Worm (Caenorhabditis elegans) whole organism, late embryonic: ENCODE data around the gene K01A2.6.
A peak's percentile ranks its signal among the peaks of the same experiment; 100 is the strongest.

Experiments used
- C08G9.2 ChIP-seq: sonication (generic microtip); optimal IDR thresholded peaks from 2 replicates; lab custom pipeline; 2016; ENCODE audit warnings: mild to moderate bottlenecking, missing genetic modification characterization, moderate library complexity, missing compliant biosample characterization
- F13H6.1 ChIP-seq: sonication (generic microtip); optimal IDR thresholded peaks from 2 replicates; lab custom pipeline; 2016; ENCODE audit warnings: missing genetic modification characterization, missing compliant biosample characterization
- K02D7.2 ChIP-seq: sonication (generic microtip); optimal IDR thresholded peaks from 2 replicates; lab custom pipeline; 2017; ENCODE audit warnings: mild to moderate bottlenecking, missing genetic modification characterization, missing compliant biosample characterization
- K09A11.1 ChIP-seq: sonication (generic microtip); optimal IDR thresholded peaks from 2 replicates; lab custom pipeline; 2017; ENCODE audit warnings: antibody characterized with exemption, mild to moderate bottlenecking, missing genetic modification characterization, missing compliant biosample characterization; ENCODE audit not compliant: insufficient read depth
- Y22D7AL.16 ChIP-seq: sonication (generic microtip); optimal IDR thresholded peaks from 2 replicates; lab custom pipeline; 2016; ENCODE audit warnings: missing genetic modification characterization, missing compliant biosample characterization
- ahr-1 ChIP-seq: sonication (generic microtip); optimal IDR thresholded peaks from 2 replicates; lab custom pipeline; 2016; ENCODE audit warnings: missing genetic modification characterization, missing compliant biosample characterization
- ama-1 ChIP-seq: fragments of 150-350 bp; optimal IDR thresholded peaks from 2 replicates; lab custom pipeline; 2014
- ceh-18 ChIP-seq: sonication (generic microtip); optimal IDR thresholded peaks from 2 replicates; lab custom pipeline; 2016; ENCODE audit warnings: missing genetic modification characterization, missing compliant biosample characterization
- ceh-24 ChIP-seq: sonication (generic microtip); optimal IDR thresholded peaks from 2 replicates; lab custom pipeline; 2016; ENCODE audit warnings: mild to moderate bottlenecking, missing genetic modification characterization, missing compliant biosample characterization
- ceh-31 ChIP-seq: sonication (generic microtip); optimal IDR thresholded peaks from 2 replicates; lab custom pipeline; 2016; ENCODE audit warnings: missing genetic modification characterization, missing compliant biosample characterization
- ceh-34 ChIP-seq: sonication (generic microtip); optimal IDR thresholded peaks from 2 replicates; lab custom pipeline; 2016; ENCODE audit warnings: mild to moderate bottlenecking, missing genetic modification characterization, missing compliant biosample characterization
- ceh-48 ChIP-seq: sonication (generic microtip); optimal IDR thresholded peaks from 2 replicates; lab custom pipeline; 2016; ENCODE audit warnings: missing genetic modification characterization, inconsistent platforms, missing compliant biosample characterization
- ceh-6 ChIP-seq: fragments of 200-800 bp; sonication (Bioruptor generic); optimal IDR thresholded peaks from 2 replicates; lab custom pipeline; 2018; ENCODE audit warnings: mild to moderate bottlenecking, missing genetic modification characterization, missing compliant biosample characterization
- ceh-9 ChIP-seq: sonication (generic microtip); optimal IDR thresholded peaks from 2 replicates; lab custom pipeline; 2016; ENCODE audit warnings: mild to moderate bottlenecking, missing genetic modification characterization, inconsistent platforms, missing compliant biosample characterization
- che-1 ChIP-seq: sonication (generic microtip); optimal IDR thresholded peaks from 2 replicates; lab custom pipeline; 2016; ENCODE audit warnings: mild to moderate bottlenecking, missing genetic modification characterization, missing compliant biosample characterization
- dve-1 ChIP-seq: sonication (generic microtip); optimal IDR thresholded peaks from 2 replicates; lab custom pipeline; 2017; ENCODE audit warnings: antibody characterized with exemption, mild to moderate bottlenecking, missing genetic modification characterization, missing compliant biosample characterization
- elt-2 ChIP-seq: sonication (generic microtip); optimal IDR thresholded peaks from 2 replicates; lab custom pipeline; 2016; ENCODE audit warnings: missing genetic modification reagents, missing genetic modification characterization, missing compliant biosample characterization
- elt-4 ChIP-seq: sonication (generic microtip); optimal IDR thresholded peaks from 2 replicates; lab custom pipeline; 2016; ENCODE audit warnings: missing genetic modification characterization, missing compliant biosample characterization
- ets-4 ChIP-seq: sonication (generic microtip); optimal IDR thresholded peaks from 2 replicates; lab custom pipeline; 2016; ENCODE audit warnings: missing genetic modification characterization, missing compliant biosample characterization
- eyg-1 ChIP-seq: sonication (generic microtip); optimal IDR thresholded peaks from 2 replicates; lab custom pipeline; 2016; ENCODE audit warnings: missing genotype, missing genetic modification characterization, missing compliant biosample characterization
- fax-1 ChIP-seq: sonication (generic microtip); optimal IDR thresholded peaks from 2 replicates; lab custom pipeline; 2016; ENCODE audit warnings: missing genotype, missing genetic modification characterization, missing compliant biosample characterization
- gmeb-2 ChIP-seq: sonication (generic microtip); optimal IDR thresholded peaks from 2 replicates; lab custom pipeline; 2016; ENCODE audit warnings: missing genetic modification characterization, inconsistent platforms, missing compliant biosample characterization
- hlh-6 ChIP-seq: sonication (generic microtip); optimal IDR thresholded peaks from 2 replicates; lab custom pipeline; 2016; ENCODE audit warnings: missing genotype, missing genetic modification characterization, missing compliant biosample characterization
- hlh-8 ChIP-seq: sonication (generic microtip); optimal IDR thresholded peaks from 2 replicates; lab custom pipeline; 2016; ENCODE audit warnings: missing genotype, missing genetic modification characterization, missing compliant biosample characterization
- lim-6 ChIP-seq: sonication (generic microtip); optimal IDR thresholded peaks from 2 replicates; lab custom pipeline; 2016; ENCODE audit warnings: missing genetic modification characterization, missing compliant biosample characterization
- lin-11 ChIP-seq: fragments of 200-800 bp; sonication (Bioruptor generic); optimal IDR thresholded peaks from 2 replicates; lab custom pipeline; 2018; ENCODE audit warnings: mild to moderate bottlenecking, missing genetic modification characterization, missing compliant biosample characterization
- mec-3 ChIP-seq: sonication (generic microtip); optimal IDR thresholded peaks from 2 replicates; lab custom pipeline; 2016; ENCODE audit warnings: borderline replicate concordance, missing genetic modification characterization, missing compliant biosample characterization
- nfya-1 ChIP-seq: sonication (generic microtip); optimal IDR thresholded peaks from 2 replicates; lab custom pipeline; 2017; ENCODE audit warnings: missing genetic modification characterization, mild to moderate bottlenecking, missing compliant biosample characterization, antibody characterized with exemption, moderate library complexity
- nhr-11 ChIP-seq: fragments of 150-350 bp; optimal IDR thresholded peaks from 2 replicates; lab custom pipeline; 2014; ENCODE audit warnings: missing biosample characterization, missing genetic modification characterization
- nhr-232 ChIP-seq: sonication (generic microtip); optimal IDR thresholded peaks from 2 replicates; lab custom pipeline; 2016; ENCODE audit warnings: missing genetic modification characterization, missing compliant biosample characterization
- pat-9 ChIP-seq: fragments of 200-800 bp; sonication (Bioruptor generic); optimal IDR thresholded peaks from 2 replicates; lab custom pipeline; 2018; ENCODE audit warnings: mild to moderate bottlenecking, missing genetic modification characterization, moderate library complexity, missing compliant biosample characterization
- pros-1 ChIP-seq: fragments of 150-350 bp; optimal IDR thresholded peaks from 2 replicates; lab custom pipeline; 2014; ENCODE audit warnings: missing biosample characterization, missing genetic modification reagents, missing genetic modification characterization
- sdc-2 ChIP-seq: sonication (generic microtip); optimal IDR thresholded peaks from 2 replicates; lab custom pipeline; 2016; ENCODE audit warnings: missing genotype, missing genetic modification characterization, missing compliant biosample characterization
- sox-2 ChIP-seq: fragments of 200-800 bp; sonication (Bioruptor generic); IDR thresholded peaks from 2 replicates; pipeline ENCODE4 v1.3.6; 2022; ENCODE audit warnings: missing genetic modification reagents, missing genetic modification characterization, missing compliant biosample characterization
- sox-4 ChIP-seq: sonication (generic microtip); optimal IDR thresholded peaks from 2 replicates; lab custom pipeline; 2017; ENCODE audit warnings: mild to moderate bottlenecking, missing genetic modification characterization, inconsistent platforms, missing compliant biosample characterization
- syd-9 ChIP-seq: sonication (generic microtip); optimal IDR thresholded peaks from 2 replicates; lab custom pipeline; 2016; ENCODE audit warnings: mild to moderate bottlenecking, missing genetic modification characterization, moderate library complexity, missing compliant biosample characterization
- tbx-2 ChIP-seq: sonication (generic microtip); optimal IDR thresholded peaks from 2 replicates; lab custom pipeline; 2016; ENCODE audit warnings: missing genetic modification characterization, missing compliant biosample characterization
- tbx-7 ChIP-seq: sonication (generic microtip); optimal IDR thresholded peaks from 2 replicates; lab custom pipeline; 2016; ENCODE audit warnings: missing genotype, missing genetic modification characterization, missing compliant biosample characterization
- unc-42 ChIP-seq: sonication (generic microtip); optimal IDR thresholded peaks from 2 replicates; lab custom pipeline; 2016; ENCODE audit warnings: missing genotype, missing genetic modification characterization, missing compliant biosample characterization
- unc-86 ChIP-seq: sonication (generic microtip); optimal IDR thresholded peaks from 2 replicates; lab custom pipeline; 2016; ENCODE audit warnings: missing genetic modification characterization, missing compliant biosample characterization

The K01A2.6 gene

ce11 chrII:273872-274271, 25.9 kb upstream of the K01A2.6 start, which contains the start of gene B0432.7:
Gene B0432.7, minus strand, starts transcription at chrII:273972.
- TF ChIP-seq ama-1 (lab: Kevin White, UChicago) (no peak), lim-6 (no peak), syd-9 (tag; lab: Kevin White, UChicago) (no peak), che-1 (no peak), pat-9 (tag; lab: Kevin White, UChicago) (no peak), ceh-34 (tag; lab: Kevin White, UChicago) (no peak), tbx-2 (tag; lab: Kevin White, UChicago) (no peak), fax-1 (tag; lab: Kevin White, UChicago) (no peak), eyg-1 (tag; lab: Kevin White, UChicago) (no peak)

- TF ChIP-seq nhr-11 (tag; lab: Kevin White, UChicago): no peak
- TF ChIP-seq ceh-34 (tag; lab: Kevin White, UChicago): no peak
- TF ChIP-seq K09A11.1 (tag; lab: Kevin White, UChicago): no peak
- TF ChIP-seq ceh-6 (GFP tag; lab: Kevin White, UChicago): no peak
- no peak for TF ChIP-seq ahr-1 (tag; lab: Kevin White, UChicago)
- no peak for TF ChIP-seq sdc-2 (tag; lab: Kevin White, UChicago)
- TF ChIP-seq unc-42 (tag; lab: Kevin White, UChicago): no peak
- no peak for TF ChIP-seq elt-2 (tag; lab: Kevin White, UChicago)
Observed at ce11 chrII:278636-279035, 21.1 kb upstream of the K01A2.6 start, which contains the start of gene B0432.8. Gene B0432.8, minus strand, starts transcription at chrII:278736.

- no peak for TF ChIP-seq dve-1 (tag; lab: Kevin White, UChicago)
Observed at ce11 chrII:282483-282882, 17.3 kb upstream of the K01A2.6 start, which contains the start of gene trul-1. Gene trul-1, minus strand, starts transcription at chrII:282583.

- TF ChIP-seq nhr-232 (tag; lab: Kevin White, UChicago): no peak
- no peak for TF ChIP-seq pros-1 (tag; lab: Kevin White, UChicago)
- TF ChIP-seq tbx-7: no peak
- TF ChIP-seq elt-4: no peak
- no peak for TF ChIP-seq mec-3 (tag; lab: Kevin White, UChicago)
- TF ChIP-seq ceh-18: no peak
- TF ChIP-seq K02D7.2: no peak
- TF ChIP-seq eyg-1 (tag; lab: Kevin White, UChicago): no peak
- TF ChIP-seq ceh-31 (tag; lab: Kevin White, UChicago): no peak
- no peak for TF ChIP-seq ahr-1 (tag; lab: Kevin White, UChicago)
- TF ChIP-seq ets-4: no peak
- TF ChIP-seq dve-1 (tag; lab: Kevin White, UChicago): no peak
- no peak for TF ChIP-seq sox-2 (GFP tag; lab: Robert Waterston, UW)
- no peak for TF ChIP-seq pat-9 (tag; lab: Kevin White, UChicago)
- TF ChIP-seq sox-4 (tag; lab: Kevin White, UChicago): no peak
- no peak for TF ChIP-seq ceh-48 (tag; lab: Kevin White, UChicago)
Observed at ce11 chrII:283594-283993, 16.2 kb upstream of the K01A2.6 start, which contains the start of gene B0432.9. Gene B0432.9, minus strand, starts transcription at chrII:283694.

- TF ChIP-seq lin-11 (tag; lab: Kevin White, UChicago) (no peak), pros-1 (tag; lab: Kevin White, UChicago) (no peak), sdc-2 (tag; lab: Kevin White, UChicago) (no peak), tbx-7 (no peak), eyg-1 (tag; lab: Kevin White, UChicago) (no peak), ceh-6 (GFP tag; lab: Kevin White, UChicago) (no peak), unc-86 (no peak), hlh-8 (no peak), tbx-2 (tag; lab: Kevin White, UChicago) (no peak), ceh-24 (tag; lab: Kevin White, UChicago) (no peak), Y22D7AL.16 (tag; lab: Kevin White, UChicago) (no peak), ceh-18 (peak; percentile 19), syd-9 (tag; lab: Kevin White, UChicago) (no peak), hlh-6 (no peak), sox-2 (GFP tag; lab: Robert Waterston, UW) (no peak), ceh-48 (tag; lab: Kevin White, UChicago) (no peak), dve-1 (tag; lab: Kevin White, UChicago) (peak; percentile 18), gmeb-2 (tag; lab: Kevin White, UChicago) (no peak), ahr-1 (tag; lab: Kevin White, UChicago) (no peak), unc-42 (tag; lab: Kevin White, UChicago) (peak; percentile 45), lim-6 (no peak), ceh-9 (no peak), C08G9.2 (tag; lab: Kevin White, UChicago) (no peak), nfya-1 (tag; lab: Kevin White, UChicago) (peak; percentile 69), F13H6.1 (tag; lab: Kevin White, UChicago) (no peak)
Observed at ce11 chrII:285627-286550, 13.9 kb upstream of the K01A2.6 start, which contains the start of gene B0432.10. Gene B0432.10, minus strand, starts transcription at chrII:286275.
